Worm (Caenorhabditis elegans) whole organism, L1 larva: ENCODE results near the gene F28D1.6.
A peak's percentile ranks its signal among the peaks of the same experiment; 100 is the strongest.

ENCODE experiments used
- C04F5.9 ChIP-seq: sonication (generic microtip); optimal IDR thresholded peaks from 2 replicates; lab custom pipeline; 2016; ENCODE audit warnings: missing genetic modification characterization, missing compliant biosample characterization
- C34B4.2 ChIP-seq: sonication (generic microtip); optimal IDR thresholded peaks from 2 replicates; lab custom pipeline; 2017; ENCODE audit warnings: mild to moderate bottlenecking, missing genetic modification characterization, missing compliant biosample characterization
- blmp-1 ChIP-seq: fragments of 150-350 bp; optimal IDR thresholded peaks from 2 replicates; lab custom pipeline; 2014; ENCODE audit warnings: missing biosample characterization, missing genetic modification characterization
- ceh-63 ChIP-seq: fragments of 200-800 bp; sonication (Bioruptor generic); optimal IDR thresholded peaks from 2 replicates; lab custom pipeline; 2018; ENCODE audit warnings: mild to moderate bottlenecking, missing genetic modification characterization, missing compliant biosample characterization
- ceh-82 ChIP-seq, 3 experiments: fragments of 150-350 bp in 1 of 3; sonication (generic microtip) in 2 of 3; optimal IDR thresholded peaks; 2 replicates each; lab custom pipeline; 2014 to 2017; ENCODE audit warnings: missing biosample characterization in 3 of 3, missing genetic modification characterization in 3 of 3
- ceh-88 ChIP-seq: fragments of 200-800 bp; sonication (Bioruptor generic); IDR thresholded peaks from 2 replicates; pipeline ENCODE4 v1.3.6; 2022; ENCODE audit warnings: missing genetic modification characterization, missing compliant biosample characterization
- dsc-1 ChIP-seq: sonication (generic microtip); optimal IDR thresholded peaks from 2 replicates; lab custom pipeline; 2016; ENCODE audit warnings: mild to moderate bottlenecking, missing genetic modification characterization, missing compliant biosample characterization
- efl-1 ChIP-seq, 4 experiments: fragments of 150-350 bp; optimal IDR thresholded peaks in 3 of 4; peaks in 1 of 4; 1 replicate in 1 of 4; 2 replicates in 3 of 4; lab custom pipeline; 2014; ENCODE audit warnings: missing biosample characterization in 2 of 4, missing genetic modification characterization in 2 of 4, missing genetic modification reagents in 2 of 4
- ets-5 ChIP-seq: fragments of 200-800 bp; sonication (Bioruptor generic); IDR thresholded peaks from 2 replicates; pipeline ENCODE4 v1.3.6; 2022; ENCODE audit warnings: missing genetic modification characterization, missing compliant biosample characterization
- fkh-10 ChIP-seq: sonication (generic microtip); optimal IDR thresholded peaks from 2 replicates; lab custom pipeline; 2017; ENCODE audit warnings: missing biosample characterization, missing genetic modification reagents, missing genetic modification characterization
- fkh-8 ChIP-seq: sonication (generic microtip); optimal IDR thresholded peaks from 2 replicates; lab custom pipeline; 2016; ENCODE audit warnings: mild to moderate bottlenecking, missing genetic modification characterization, missing compliant biosample characterization
- grh-1 ChIP-seq: fragments of 200-800 bp; sonication (Bioruptor generic); IDR thresholded peaks from 2 replicates; pipeline ENCODE4 v1.3.6; 2022; ENCODE audit warnings: missing genetic modification reagents, missing genetic modification characterization, missing compliant biosample characterization
- hlh-17 ChIP-seq: fragments of 200-800 bp; sonication (Bioruptor generic); optimal IDR thresholded peaks from 2 replicates; lab custom pipeline; 2018; ENCODE audit warnings: missing genetic modification characterization, mild to moderate bottlenecking, missing compliant biosample characterization, moderate library complexity, borderline replicate concordance
- hlh-4 ChIP-seq: sonication (generic microtip); optimal IDR thresholded peaks from 2 replicates; lab custom pipeline; 2016; ENCODE audit warnings: mild to moderate bottlenecking, missing genetic modification characterization, missing compliant biosample characterization
- irx-1 ChIP-seq: sonication (generic microtip); optimal IDR thresholded peaks from 2 replicates; lab custom pipeline; 2016; ENCODE audit warnings: missing genetic modification characterization, missing compliant biosample characterization
- lin-13 ChIP-seq: fragments of 150-350 bp; optimal IDR thresholded peaks from 2 replicates; lab custom pipeline; 2014; ENCODE audit warnings: missing biosample characterization, missing genetic modification reagents, missing genetic modification characterization
- lin-39 ChIP-seq: fragments of 150-350 bp; optimal IDR thresholded peaks from 2 replicates; lab custom pipeline; 2014; ENCODE audit warnings: missing biosample characterization, missing genetic modification reagents, missing genetic modification characterization
- mdl-1 ChIP-seq, 2 experiments: fragments of 150-350 bp; optimal IDR thresholded peaks; 2 replicates each; lab custom pipeline; 2014 to 2017; ENCODE audit warnings: missing biosample characterization in 2 of 2, missing genetic modification characterization in 2 of 2, inconsistent platforms in 1 of 2
- mep-1 ChIP-seq: fragments of 150-350 bp; optimal IDR thresholded peaks from 2 replicates; lab custom pipeline; 2014; ENCODE audit warnings: missing biosample characterization, missing genetic modification characterization
- nhr-11 ChIP-seq: fragments of 150-350 bp; optimal IDR thresholded peaks from 2 replicates; lab custom pipeline; 2014; ENCODE audit warnings: missing biosample characterization, missing genetic modification characterization
- nhr-20 ChIP-seq: sonication (generic microtip); optimal IDR thresholded peaks from 2 replicates; lab custom pipeline; 2016; ENCODE audit warnings: mild to moderate bottlenecking, missing genetic modification characterization, missing compliant biosample characterization
- nhr-237 ChIP-seq: fragments of 150-350 bp; optimal IDR thresholded peaks from 2 replicates; lab custom pipeline; 2014; ENCODE audit warnings: missing biosample characterization, missing genetic modification characterization
- nhr-28 ChIP-seq: fragments of 150-350 bp; optimal IDR thresholded peaks from 2 replicates; lab custom pipeline; 2014; ENCODE audit warnings: missing biosample characterization, missing genetic modification characterization
- nhr-76 ChIP-seq: sonication (generic microtip); optimal IDR thresholded peaks from 2 replicates; lab custom pipeline; 2017; ENCODE audit warnings: missing biosample characterization, missing genetic modification characterization
- nhr-85 ChIP-seq: sonication (generic microtip); peaks from one replicate; lab custom pipeline; 2016; ENCODE audit warnings: missing genetic modification characterization, inconsistent platforms, missing compliant biosample characterization
- skn-1 ChIP-seq: fragments of 150-350 bp; optimal IDR thresholded peaks from 2 replicates; lab custom pipeline; 2014; ENCODE audit warnings: missing biosample characterization, missing genetic modification characterization
- sox-4 ChIP-seq: sonication (generic microtip); optimal IDR thresholded peaks from 2 replicates; lab custom pipeline; 2016; ENCODE audit warnings: missing genetic modification characterization, missing compliant biosample characterization
- sptf-1 ChIP-seq: fragments of 150-350 bp; optimal IDR thresholded peaks from 2 replicates; lab custom pipeline; 2014; ENCODE audit warnings: missing biosample characterization, missing genetic modification characterization
- swsn-7 ChIP-seq: sonication (generic microtip); optimal IDR thresholded peaks from 2 replicates; lab custom pipeline; 2016; ENCODE audit warnings: missing genetic modification characterization, missing compliant biosample characterization
- tbx-2 ChIP-seq: sonication (generic microtip); optimal IDR thresholded peaks from 2 replicates; lab custom pipeline; 2016; ENCODE audit warnings: missing genetic modification characterization, missing compliant biosample characterization
- tlp-1 ChIP-seq: fragments of 150-350 bp; optimal IDR thresholded peaks from 2 replicates; lab custom pipeline; 2014; ENCODE audit warnings: missing biosample characterization, missing genetic modification characterization
- zag-1 ChIP-seq: fragments of 150-350 bp; optimal IDR thresholded peaks from 2 replicates; lab custom pipeline; 2014; ENCODE audit warnings: missing biosample characterization, missing genetic modification characterization
- zip-4 ChIP-seq: fragments of 200-800 bp; sonication (Bioruptor generic); optimal IDR thresholded peaks from 2 replicates; lab custom pipeline; 2018; ENCODE audit warnings: mild to moderate bottlenecking, missing genetic modification characterization, moderate library complexity, missing compliant biosample characterization
- ztf-11 ChIP-seq, 2 experiments: sonication (generic microtip); optimal IDR thresholded peaks; 2 replicates each; lab custom pipeline; 2016 to 2017; ENCODE audit warnings: missing genetic modification characterization in 2 of 2, missing biosample characterization in 1 of 2, missing compliant biosample characterization in 1 of 2

F28D1.6 gene

ce11 chrIV:12360742-12361195 lies 24.2 kb downstream of the F28D1.6 start, which contains the start of gene sec-24.2:
TSS of gene sec-24.2 (minus strand) at chrIV:12360792.
- TF ChIP-seq nhr-76 (tag; lab: Kevin White, UChicago) (no peak), sox-4 (no peak), lin-39 (no peak), nhr-11 (tag; lab: Kevin White, UChicago) (no peak), ztf-11 (tag; optimal IDR thresholded peaks at IDR 0.05; lab: Kevin White, UChicago) (no peak), mdl-1 (tag; optimal IDR thresholded peaks at IDR 0.05; lab: Kevin White, UChicago) (no peak)

- TF ChIP-seq ztf-11 (tag; optimal IDR thresholded peaks at IDR 0.05; lab: Kevin White, UChicago) = no peak
- peak; percentile 24 for TF ChIP-seq ceh-63 (GFP tag; lab: Kevin White, UChicago)
- TF ChIP-seq ceh-88 (GFP tag; lab: Robert Waterston, UW) = no peak
- no peak for TF ChIP-seq efl-1 (optimal IDR thresholded peaks at IDR 0.05; lab: Kevin White, UChicago)
- TF ChIP-seq efl-1 (GFP tag; optimal IDR thresholded peaks at IDR 0.05 in 1 of 2; lab: Kevin White, UChicago) = peak in 1 of 2 experiments; percentile 30
- TF ChIP-seq lin-13 (GFP tag; lab: Kevin White, UChicago) = no peak
- no peak for TF ChIP-seq fkh-8 (tag; lab: Kevin White, UChicago)
Observed at ce11 chrIV:12359979-12360378, 25.0 kb downstream of the F28D1.6 start.

- TF ChIP-seq nhr-28 (tag; lab: Kevin White, UChicago) = no peak
- peak; percentile 66 for TF ChIP-seq fkh-10 (GFP tag; lab: Kevin White, UChicago)
Observed at ce11 chrIV:12350235-12350634, 34.7 kb downstream of the F28D1.6 start.

- peak; percentile 56; the same call in 1 of the 2 replicates for TF ChIP-seq grh-1
- no peak for TF ChIP-seq nhr-237 (tag; lab: Kevin White, UChicago)
- no peak for TF ChIP-seq nhr-85 (tag; lab: Kevin White, UChicago)
- no peak for TF ChIP-seq nhr-76 (tag; lab: Kevin White, UChicago)
- TF ChIP-seq fkh-8 (tag; lab: Kevin White, UChicago) = no peak
- TF ChIP-seq zag-1 (tag; lab: Kevin White, UChicago) = no peak
- no peak for TF ChIP-seq hlh-17
- no peak for TF ChIP-seq hlh-4 (tag; lab: Kevin White, UChicago)
- TF ChIP-seq blmp-1 = peak; percentile 27
- TF ChIP-seq irx-1 (tag; lab: Kevin White, UChicago) = no peak
- TF ChIP-seq, all 84 proteins: peak for 2
Observed at ce11 chrIV:12349639-12350038, 35.3 kb downstream of the F28D1.6 start, which contains the start of gene best-22. TSS of gene best-22 (plus strand) at chrIV:12349939.

- no peak for TF ChIP-seq skn-1 (tag; lab: Kevin White, UChicago)
- TF ChIP-seq mep-1 = no peak
- no peak for TF ChIP-seq dsc-1
- TF ChIP-seq nhr-76 (tag; lab: Kevin White, UChicago) = no peak
- TF ChIP-seq tlp-1 (tag; lab: Kevin White, UChicago) = no peak
- no peak for TF ChIP-seq zip-4 (GFP tag; lab: Kevin White, UChicago)
- TF ChIP-seq grh-1 = no peak
- TF ChIP-seq hlh-17 = no peak
- TF ChIP-seq sptf-1 (tag; lab: Kevin White, UChicago) = no peak
- no peak for TF ChIP-seq C34B4.2 (tag; lab: Kevin White, UChicago)
- no peak for TF ChIP-seq ceh-63 (GFP tag; lab: Kevin White, UChicago)
- no peak for TF ChIP-seq nhr-20 (tag; lab: Kevin White, UChicago)
- TF ChIP-seq C04F5.9 (tag; lab: Kevin White, UChicago) = no peak
- no peak for TF ChIP-seq tbx-2 (tag; lab: Kevin White, UChicago)
- TF ChIP-seq ets-5 (GFP tag; lab: Robert Waterston, UW) = no peak
- no peak for TF ChIP-seq fkh-8 (tag; lab: Kevin White, UChicago)
- TF ChIP-seq swsn-7 (tag; lab: Kevin White, UChicago) = no peak
- TF ChIP-seq hlh-4 (tag; lab: Kevin White, UChicago) = no peak
- TF ChIP-seq ceh-82 (tag; optimal IDR thresholded peaks at IDR 0.05; lab: Kevin White, UChicago) = no peak
Observed at ce11 chrIV:12340885-12341284, 44.1 kb downstream of the F28D1.6 start.
